Fruit fly (Drosophila melanogaster): ENCODE data around the gene CG2656.

DNA sequence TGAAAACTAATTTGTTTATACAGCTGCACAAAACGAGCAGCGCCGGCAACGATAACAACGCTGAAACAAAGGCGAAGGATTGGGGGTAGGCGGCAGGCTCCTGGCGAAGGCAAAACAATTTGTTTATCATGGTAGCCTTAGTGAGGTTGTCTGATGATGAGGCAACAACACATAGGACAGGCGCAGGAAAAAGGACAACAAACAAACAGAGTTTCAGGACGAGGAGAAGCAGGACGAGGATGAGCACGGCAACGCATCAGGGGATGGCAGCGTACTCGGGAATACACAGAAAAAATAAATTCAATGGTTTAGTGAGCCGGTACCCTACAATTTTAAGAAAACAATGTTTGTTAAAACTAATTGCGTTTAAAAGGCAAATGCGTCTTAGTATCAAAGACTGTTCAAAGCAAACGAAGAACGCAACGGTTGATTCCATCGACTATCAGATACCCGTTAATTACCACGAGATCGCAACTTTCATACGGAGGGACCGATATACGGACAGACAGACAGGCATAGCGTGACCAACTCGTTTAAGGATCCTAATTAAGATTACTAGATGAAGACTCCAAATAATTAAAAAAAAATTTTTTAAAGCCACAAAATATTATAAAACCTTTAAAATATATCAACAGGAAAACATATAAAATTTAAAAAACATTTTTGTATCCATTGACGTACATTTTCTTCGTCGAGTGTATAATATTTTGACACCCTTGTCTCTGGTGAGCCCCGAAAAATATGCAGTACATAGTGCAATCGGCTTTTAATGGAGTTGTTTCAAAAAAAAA is 9.6 kb upstream of the CG2656 start:
- TF ChIP-seq h (optimal IDR thresholded peaks at IDR 0.05) (no peak), insv (optimal IDR thresholded peaks at IDR 0.05) (no peak), Myc (optimal IDR thresholded peaks at IDR 0.05) (no peak), psq (optimal IDR thresholded peaks at IDR 0.05) (no peak), Sin3A (optimal IDR thresholded peaks at IDR 0.05) (no peak)
